Fruit fly (Drosophila melanogaster) S2 (cell line): ENCODE measurements around the gene bsh.

Source experiments
- CG8478 ChIP-seq: fragments of >200 bp; optimal IDR thresholded peaks from 2 replicates; lab custom pipeline; 2018
- CTCF ChIP-seq, 2 experiments: fragments of >200 bp; optimal IDR thresholded peaks; 2 replicates each; lab custom pipeline; 2018

- TF ChIP-seq CTCF (optimal IDR thresholded peaks at IDR 0.05; lab: Kevin White, UChicago) = no peak
- no peak for TF ChIP-seq CG8478 (lab: Kevin White, UChicago)
These were observed 13.9 kb downstream of the bsh start for dm6 chr2L:19755015-19755414.
